Fruit fly (Drosophila melanogaster) whole organism, adult: ENCODE measurements around the gene Prp18.

ENCODE experiments used
- CG14711 ChIP-seq: fragments of 200-800 bp; sonication (Bioruptor generic); optimal IDR thresholded peaks from 2 replicates; lab custom pipeline; 2018; ENCODE audit warnings: missing biosample characterization, mild to moderate bottlenecking, missing genetic modification characterization, moderate library complexity
- CG7101 ChIP-seq: fragments of 200-800 bp; sonication (Bioruptor generic); optimal IDR thresholded peaks from 2 replicates; lab custom pipeline; 2018; ENCODE audit warnings: missing biosample characterization, mild to moderate bottlenecking, missing genetic modification characterization, moderate library complexity
- Clk ChIP-seq: fragments of 200-800 bp; sonication (Bioruptor generic); optimal IDR thresholded peaks from 2 replicates; lab custom pipeline; 2017; ENCODE audit warnings: missing biosample characterization, missing genetic modification characterization
- bab1 ChIP-seq: fragments of 200-800 bp; sonication (Bioruptor generic); optimal IDR thresholded peaks from 3 replicates; lab custom pipeline; 2019; ENCODE audit warnings: missing biosample characterization, mild to moderate bottlenecking, missing genetic modification characterization, moderate library complexity
- kay ChIP-seq: fragments of 200-800 bp; sonication (Bioruptor generic); peaks from one replicate; lab custom pipeline; 2016; ENCODE audit warnings: missing biosample characterization, missing genetic modification characterization, borderline replicate concordance
- ovo ChIP-seq: fragments of 200-800 bp; sonication (Bioruptor generic); optimal IDR thresholded peaks from 2 replicates; lab custom pipeline; 2016; ENCODE audit warnings: missing biosample characterization, missing genetic modification characterization
- tj ChIP-seq: fragments of 200-800 bp; sonication (Bioruptor generic); optimal IDR thresholded peaks from 3 replicates; lab custom pipeline; 2017; ENCODE audit warnings: missing biosample characterization, mild to moderate bottlenecking, missing genetic modification characterization, moderate library complexity
- toe ChIP-seq: fragments of 200-800 bp; sonication (Bioruptor generic); optimal IDR thresholded peaks from 2 replicates; lab custom pipeline; 2016; ENCODE audit warnings: missing biosample characterization, missing genetic modification characterization

- peak; percentile 82 for TF ChIP-seq CG14711 (tag; lab: Kevin White, UChicago)
- TF ChIP-seq tj (GFP tag; lab: Kevin White, UChicago): no peak
- TF ChIP-seq Clk (GFP tag; lab: Kevin White, UChicago): no peak
- TF ChIP-seq toe (GFP tag; lab: Kevin White, UChicago): peak; percentile 1
- no peak for TF ChIP-seq ovo (GFP tag; lab: Kevin White, UChicago)
- no peak for TF ChIP-seq kay (GFP tag; lab: Kevin White, UChicago)
- peak; percentile 62 for TF ChIP-seq bab1 (GFP tag; lab: Kevin White, UChicago)
- peak; percentile 86 for TF ChIP-seq CG7101 (tag; lab: Kevin White, UChicago)
Measured at dm6 chr3R:18985114-18985785, 45.8 kb downstream of the Prp18 start.
